Worm (Caenorhabditis elegans) whole organism, L4/young adult: ENCODE results near the gene C13A10.2.

Experiments used
- W03F9.2 ChIP-seq: fragments of 150-350 bp; optimal IDR thresholded peaks from 2 replicates; lab custom pipeline; 2014; ENCODE audit warnings: missing biosample characterization, missing genetic modification characterization
- him-1 ChIP-seq: sonication (generic microtip); optimal IDR thresholded peaks from 2 replicates; lab custom pipeline; 2016; ENCODE audit warnings: missing genotype, missing genetic modification reagents, missing genetic modification characterization, missing compliant biosample characterization

- TF ChIP-seq him-1 (no peak), W03F9.2 (tag; lab: Kevin White, UChicago) (no peak)
These were observed 17.8 kb upstream of the C13A10.2 start for ce11 chrII:1375627-1376026.
